Worm (Caenorhabditis elegans): ENCODE measurements around the gene M04B2.7.

The M04B2.7 gene

ce11 chrIV:11574331-11574730 lies 25.8 kb upstream of the M04B2.7 start:
- TF ChIP-seq daf-19 (GFP tag; conservative IDR thresholded peaks at IDR 0.05) (no peak), dve-1 (tag; optimal IDR thresholded peaks at IDR 0.05; ENCODE audit: insufficient read depth) (no peak), nhr-77 (tag; optimal IDR thresholded peaks at IDR 0.05) (no peak), nhr-102 (tag; optimal IDR thresholded peaks at IDR 0.05) (no peak), unc-62 (GFP tag; optimal IDR thresholded peaks at IDR 0.05 in 1 of 2) (peak in 1 of 2 experiments; percentile 84), unc-62 (tag; optimal IDR thresholded peaks at IDR 0.05) (no peak), daf-8 (GFP tag; IDR thresholded peaks at IDR 0.05) (no peak), aha-1 (tag) (peak; percentile 95), mes-2 (tag; optimal IDR thresholded peaks at IDR 0.05; ENCODE audit: poor library complexity, severe bottlenecking) (no peak)

ce11 chrIV:11572524-11572923 lies 24.0 kb upstream of the M04B2.7 start:
- no peak for TF ChIP-seq spr-3 (GFP tag; optimal IDR thresholded peaks at IDR 0.05)
- TF ChIP-seq madf-9 (GFP tag; conservative IDR thresholded peaks at IDR 0.05) = no peak
- peak; percentile 17 for TF ChIP-seq mxl-3 (GFP tag; optimal IDR thresholded peaks at IDR 0.05)
- no peak for TF ChIP-seq skn-1 (tag; optimal IDR thresholded peaks at IDR 0.05)
- no peak for TF ChIP-seq R02D3.7 (tag; optimal IDR thresholded peaks at IDR 0.05)
- no peak for TF ChIP-seq aha-1 (tag)

ce11 chrIV:11571374-11571839 lies 22.8 kb upstream of the M04B2.7 start:
- TF ChIP-seq unc-62 (GFP tag; optimal IDR thresholded peaks at IDR 0.05 in 1 of 2) (peak in 1 of 2 experiments; percentile 97), unc-62 (tag; optimal IDR thresholded peaks at IDR 0.05) (no peak), mes-2 (tag; optimal IDR thresholded peaks at IDR 0.05; ENCODE audit: poor library complexity, severe bottlenecking) (peak; percentile 18), Y48G9A.11 (GFP tag; IDR thresholded peaks at IDR 0.05) (no peak), mep-1 (tag; optimal IDR thresholded peaks at IDR 0.05) (peak; percentile 22), hlh-30 (tag; optimal IDR thresholded peaks at IDR 0.05; ENCODE audit: insufficient read depth) (peak; percentile 2), aha-1 (tag) (peak; percentile 88), lim-7 (GFP tag; IDR thresholded peaks at IDR 0.05) (no peak), egl-43 (GFP tag; IDR thresholded peaks at IDR 0.05) (0 out of 2 replicates have a peak, but pooled peaks have one; percentile 23), lin-29 (GFP tag; IDR thresholded peaks at IDR 0.05) (no peak), lin-1 (GFP tag; IDR thresholded peaks at IDR 0.05) (no peak)

ce11 chrIV:11570200-11570599 lies 21.6 kb upstream of the M04B2.7 start, which contains the start of gene srgp-1:
Gene srgp-1 (plus strand): TSS chrIV:11570500.
- TF ChIP-seq ctbp-1 (GFP tag; IDR thresholded peaks at IDR 0.05) = no peak
- TF ChIP-seq dve-1 (tag; optimal IDR thresholded peaks at IDR 0.05; ENCODE audit: insufficient read depth) = no peak
- no peak for TF ChIP-seq F10B5.3 (tag; optimal IDR thresholded peaks at IDR 0.05)
- no peak for TF ChIP-seq ces-1 (GFP tag; optimal IDR thresholded peaks at IDR 0.05)
- no peak for TF ChIP-seq madf-9 (GFP tag; conservative IDR thresholded peaks at IDR 0.05)
- no peak for TF ChIP-seq ztf-7 (tag; optimal IDR thresholded peaks at IDR 0.05)
- TF ChIP-seq daf-8 (GFP tag; IDR thresholded peaks at IDR 0.05) = no peak
- TF ChIP-seq dmd-6 (GFP tag; IDR thresholded peaks at IDR 0.05) = no peak
- TF ChIP-seq ama-1 (optimal IDR thresholded peaks at IDR 0.05) = no peak
- TF ChIP-seq tra-1 (GFP tag; IDR thresholded peaks at IDR 0.05) = no peak
- no peak for TF ChIP-seq nhr-42 (GFP tag; IDR thresholded peaks at IDR 0.05)
- no peak for TF ChIP-seq egl-43 (GFP tag; IDR thresholded peaks at IDR 0.05)
- no peak for TF ChIP-seq mdl-1 (tag; optimal IDR thresholded peaks at IDR 0.05)
- no peak for TF ChIP-seq F37D6.2 (tag; optimal IDR thresholded peaks at IDR 0.05)
- TF ChIP-seq ZK546.5 (tag; optimal IDR thresholded peaks at IDR 0.05) = no peak
- no peak for TF ChIP-seq D1046.2 (GFP tag; IDR thresholded peaks at IDR 0.05)
- no peak for TF ChIP-seq daf-19 (GFP tag; conservative IDR thresholded peaks at IDR 0.05)
- TF ChIP-seq tag-97 (GFP tag; IDR thresholded peaks at IDR 0.05) = no peak
- no peak for TF ChIP-seq lin-39 (tag; optimal IDR thresholded peaks at IDR 0.05)
- TF ChIP-seq attf-4 (tag; optimal IDR thresholded peaks at IDR 0.05) = no peak
